Fruit fly (Drosophila melanogaster) whole organism, prepupa: Measurements from ENCODE around the gene Cyt-c-p.

Source experiments
- Blimp-1 ChIP-seq: fragments of 200-800 bp; sonication (Bioruptor generic); optimal IDR thresholded peaks from 3 replicates; lab custom pipeline; 2017; ENCODE audit warnings: missing biosample characterization, missing genetic modification characterization, mild to moderate bottlenecking, moderate library complexity, missing genetic modification reagents
- CG10631 ChIP-seq: fragments of 200-800 bp; sonication (Bioruptor generic); optimal IDR thresholded peaks from 2 replicates; lab custom pipeline; 2016; ENCODE audit warnings: missing biosample characterization, missing genetic modification characterization
- CG10669 ChIP-seq: fragments of 200-800 bp; sonication (Bioruptor generic); optimal IDR thresholded peaks from 3 replicates; lab custom pipeline; 2018; ENCODE audit warnings: missing biosample characterization, mild to moderate bottlenecking, missing genetic modification characterization, moderate library complexity
- CG11294 ChIP-seq: fragments of 200-800 bp; sonication (Bioruptor generic); IDR thresholded peaks from 2 replicates; pipeline ENCODE4 v1.3.6; 2022; ENCODE audit warnings: missing biosample characterization, missing genetic modification characterization
- CG11762 ChIP-seq: fragments of 200-800 bp; sonication (Bioruptor generic); optimal IDR thresholded peaks from 3 replicates; lab custom pipeline; 2016; ENCODE audit warnings: missing biosample characterization, missing genetic modification characterization; ENCODE audit not compliant: insufficient read depth
- CG11902 ChIP-seq: fragments of 200-800 bp; sonication (Bioruptor generic); optimal IDR thresholded peaks from 3 replicates; lab custom pipeline; 2016; ENCODE audit warnings: missing biosample characterization, missing genetic modification characterization
- CG15336 ChIP-seq: fragments of 200-800 bp; sonication (Bioruptor generic); IDR thresholded peaks from 2 replicates; pipeline ENCODE4 v1.3.6; 2022; ENCODE audit warnings: missing biosample characterization, missing genetic modification characterization
- CG1621 ChIP-seq: fragments of 200-800 bp; sonication (Bioruptor generic); optimal IDR thresholded peaks from 3 replicates; lab custom pipeline; 2018; ENCODE audit warnings: missing biosample characterization, mild to moderate bottlenecking, missing genetic modification characterization
- CG16779 ChIP-seq: fragments of 200-800 bp; sonication (Bioruptor generic); optimal IDR thresholded peaks from 3 replicates; lab custom pipeline; 2017; ENCODE audit warnings: missing biosample characterization, mild to moderate bottlenecking, missing genetic modification characterization
- CG31627 ChIP-seq: fragments of 200-800 bp; sonication (Bioruptor generic); optimal IDR thresholded peaks from 3 replicates; lab custom pipeline; 2016; ENCODE audit warnings: missing biosample characterization, missing genetic modification characterization
- CG32006 ChIP-seq: fragments of 200-800 bp; sonication (Bioruptor generic); optimal IDR thresholded peaks from 3 replicates; lab custom pipeline; 2017; ENCODE audit warnings: missing biosample characterization, mild to moderate bottlenecking, missing genetic modification characterization
- CG34406 ChIP-seq: fragments of 200-800 bp; sonication (Bioruptor generic); optimal IDR thresholded peaks from 3 replicates; lab custom pipeline; 2016; ENCODE audit warnings: missing biosample characterization, missing genetic modification characterization
- CG3919 ChIP-seq: fragments of 200-800 bp; sonication (Bioruptor generic); optimal IDR thresholded peaks from 3 replicates; lab custom pipeline; 2016; ENCODE audit warnings: missing biosample characterization, missing genetic modification characterization
- CG4318 ChIP-seq: fragments of 200-800 bp; sonication (Bioruptor generic); optimal IDR thresholded peaks from 3 replicates; lab custom pipeline; 2017; ENCODE audit warnings: missing biosample characterization, mild to moderate bottlenecking, missing genetic modification characterization
- CG6163 ChIP-seq: fragments of 200-800 bp; sonication (Bioruptor generic); IDR thresholded peaks from 3 replicates; pipeline ENCODE4 v1.3.6; 2022; ENCODE audit warnings: missing biosample characterization, missing genetic modification characterization
- CG6276 ChIP-seq: fragments of 200-800 bp; sonication (Bioruptor generic); optimal IDR thresholded peaks from 2 replicates; lab custom pipeline; 2017; ENCODE audit warnings: missing biosample characterization, mild to moderate bottlenecking, missing genetic modification characterization
- CG6792 ChIP-seq: fragments of 200-800 bp; sonication (Bioruptor generic); optimal IDR thresholded peaks from 3 replicates; lab custom pipeline; 2016; ENCODE audit warnings: missing biosample characterization, missing genetic modification characterization
- CG6854 ChIP-seq: fragments of 200-800 bp; sonication (Bioruptor generic); optimal IDR thresholded peaks from 2 replicates; lab custom pipeline; 2017; ENCODE audit warnings: missing biosample characterization, mild to moderate bottlenecking, missing genetic modification characterization
- CG8119 ChIP-seq: fragments of 200-800 bp; sonication (Bioruptor generic); IDR thresholded peaks from 3 replicates; pipeline ENCODE4 v1.3.6; 2022; ENCODE audit warnings: missing biosample characterization, missing genetic modification characterization
- CG8319 ChIP-seq: fragments of 200-800 bp; sonication (Bioruptor generic); optimal IDR thresholded peaks from 3 replicates; lab custom pipeline; 2016; ENCODE audit warnings: missing biosample characterization, missing genetic modification characterization
- CG8632 ChIP-seq: fragments of 200-800 bp; sonication (Bioruptor generic); optimal IDR thresholded peaks from 3 replicates; lab custom pipeline; 2016; ENCODE audit warnings: missing biosample characterization, missing genetic modification characterization
- CG9139 ChIP-seq: fragments of 200-800 bp; sonication (Bioruptor generic); optimal IDR thresholded peaks from 3 replicates; lab custom pipeline; 2017; ENCODE audit warnings: missing biosample characterization, mild to moderate bottlenecking, missing genetic modification characterization
- Eip75B ChIP-seq: fragments of 200-800 bp; sonication (Bioruptor generic); optimal IDR thresholded peaks from 3 replicates; lab custom pipeline; 2016; ENCODE audit warnings: missing biosample characterization, missing genetic modification characterization
- Eip78C ChIP-seq: fragments of 200-800 bp; sonication (Bioruptor generic); peaks from one replicate; lab custom pipeline; 2016; ENCODE audit warnings: missing biosample characterization, missing genetic modification characterization
- Eip93F ChIP-seq: fragments of 200-800 bp; sonication (Bioruptor generic); optimal IDR thresholded peaks from 2 replicates; lab custom pipeline; 2016; ENCODE audit warnings: missing biosample characterization, mild to moderate bottlenecking, missing genetic modification characterization
- Ets21C ChIP-seq: fragments of 200-800 bp; sonication (Bioruptor generic); optimal IDR thresholded peaks from 3 replicates; lab custom pipeline; 2016; ENCODE audit warnings: missing biosample characterization, missing genetic modification characterization
- Ets96B ChIP-seq: fragments of 200-800 bp; optimal IDR thresholded peaks from 2 replicates; lab custom pipeline; 2019; ENCODE audit warnings: missing biosample characterization, mild to moderate bottlenecking, missing genetic modification characterization, moderate library complexity
- Gug ChIP-seq: fragments of 200-800 bp; sonication (Bioruptor generic); IDR thresholded peaks from 2 replicates; pipeline ENCODE4 v1.3.6; 2022; ENCODE audit warnings: missing biosample characterization, missing genetic modification characterization
- Hr38 ChIP-seq: sonication (Bioruptor generic); optimal IDR thresholded peaks from 2 replicates; lab custom pipeline; 2016; ENCODE audit warnings: missing biosample characterization, missing genetic modification characterization
- Hr4 ChIP-seq: fragments of 200-800 bp; sonication (Bioruptor generic); optimal IDR thresholded peaks from 3 replicates; lab custom pipeline; 2016; ENCODE audit warnings: missing biosample characterization, missing genetic modification characterization
- Lpt ChIP-seq: fragments of 200-800 bp; sonication (Bioruptor generic); optimal IDR thresholded peaks from 3 replicates; lab custom pipeline; 2016; ENCODE audit warnings: missing biosample characterization, missing genetic modification characterization
- Met ChIP-seq: fragments of 200-800 bp; sonication (Bioruptor generic); optimal IDR thresholded peaks from 3 replicates; lab custom pipeline; 2016; ENCODE audit warnings: missing biosample characterization, missing genetic modification characterization
- Smox ChIP-seq: fragments of 200-800 bp; sonication (Bioruptor generic); optimal IDR thresholded peaks from 3 replicates; lab custom pipeline; 2016; ENCODE audit warnings: missing biosample characterization, missing genetic modification characterization
- Sox102F ChIP-seq: fragments of 200-800 bp; sonication (Bioruptor generic); optimal IDR thresholded peaks from 2 replicates; lab custom pipeline; 2016; ENCODE audit warnings: missing biosample characterization, mild to moderate bottlenecking, missing genetic modification characterization
- Sox15 ChIP-seq: fragments of 200-800 bp; sonication (Bioruptor generic); optimal IDR thresholded peaks from 3 replicates; lab custom pipeline; 2016; ENCODE audit warnings: missing biosample characterization, missing genetic modification characterization
- achi ChIP-seq: fragments of 200-800 bp; sonication (Bioruptor generic); optimal IDR thresholded peaks from 3 replicates; lab custom pipeline; 2016; ENCODE audit warnings: missing biosample characterization, missing genetic modification characterization
- acj6 ChIP-seq: fragments of 200-800 bp; sonication (Bioruptor generic); optimal IDR thresholded peaks from 3 replicates; lab custom pipeline; 2016; ENCODE audit warnings: missing biosample characterization, missing genetic modification characterization
- cyc ChIP-seq: fragments of 200-800 bp; sonication (Bioruptor generic); optimal IDR thresholded peaks from 3 replicates; lab custom pipeline; 2016; ENCODE audit warnings: missing biosample characterization, missing genetic modification characterization
- dac ChIP-seq: fragments of 200-800 bp; sonication (Bioruptor generic); optimal IDR thresholded peaks from 2 replicates; lab custom pipeline; 2017; ENCODE audit warnings: missing biosample characterization, mild to moderate bottlenecking, missing genetic modification characterization
- dsx ChIP-seq: fragments of 200-800 bp; optimal IDR thresholded peaks from 3 replicates; lab custom pipeline; 2019; ENCODE audit warnings: missing biosample characterization, mild to moderate bottlenecking, missing genetic modification characterization, moderate library complexity; ENCODE audit not compliant: poor library complexity, severe bottlenecking
- eg ChIP-seq: fragments of 200-800 bp; sonication (Bioruptor generic); IDR thresholded peaks from 3 replicates; pipeline ENCODE4 v1.3.6; 2022; ENCODE audit warnings: missing biosample characterization, missing genetic modification characterization
- esn ChIP-seq: fragments of 200-800 bp; sonication (Bioruptor generic); optimal IDR thresholded peaks from 2 replicates; lab custom pipeline; 2016; ENCODE audit warnings: missing biosample characterization, mild to moderate bottlenecking, missing genetic modification characterization, moderate library complexity
- fd59A ChIP-seq: fragments of 200-800 bp; sonication (Bioruptor generic); optimal IDR thresholded peaks from 2 replicates; lab custom pipeline; 2017; ENCODE audit warnings: missing biosample characterization, mild to moderate bottlenecking, missing genetic modification characterization, missing genetic modification reagents
- fd85E ChIP-seq: fragments of 200-800 bp; sonication (Bioruptor generic); optimal IDR thresholded peaks from 3 replicates; lab custom pipeline; 2016; ENCODE audit warnings: missing biosample characterization, missing genetic modification characterization
- fkh ChIP-seq: fragments of 200-800 bp; sonication (Bioruptor generic); optimal IDR thresholded peaks from 3 replicates; lab custom pipeline; 2017; ENCODE audit warnings: missing biosample characterization, mild to moderate bottlenecking, missing genetic modification characterization, moderate library complexity
- net ChIP-seq: fragments of 200-800 bp; sonication (Bioruptor generic); optimal IDR thresholded peaks from 3 replicates; lab custom pipeline; 2016; ENCODE audit warnings: missing biosample characterization, missing genetic modification characterization
- spab ChIP-seq: fragments of 200-800 bp; sonication (Bioruptor generic); optimal IDR thresholded peaks from 2 replicates; lab custom pipeline; 2017; ENCODE audit warnings: missing biosample characterization, mild to moderate bottlenecking, missing genetic modification characterization, missing genetic modification reagents
- ss ChIP-seq, 2 experiments: fragments of 200-800 bp; sonication (Bioruptor generic); optimal IDR thresholded peaks; 2 replicates in 1 of 2; 3 replicates in 1 of 2; lab custom pipeline; 2017 to 2018; ENCODE audit warnings: mild to moderate bottlenecking in 2 of 2, missing biosample characterization in 2 of 2, missing genetic modification characterization in 2 of 2, moderate library complexity in 1 of 2
- svp ChIP-seq: fragments of 200-800 bp; sonication (Bioruptor generic); peaks from one replicate; lab custom pipeline; 2016; ENCODE audit warnings: missing biosample characterization, missing genetic modification characterization
- topi ChIP-seq: fragments of 200-800 bp; sonication (Bioruptor generic); optimal IDR thresholded peaks from 3 replicates; lab custom pipeline; 2016; ENCODE audit warnings: missing biosample characterization, missing genetic modification characterization
- vri ChIP-seq: fragments of 200-800 bp; sonication (Bioruptor generic); optimal IDR thresholded peaks from 3 replicates; lab custom pipeline; 2016; ENCODE audit warnings: missing biosample characterization, mild to moderate bottlenecking, missing genetic modification characterization

The Cyt-c-p gene

DNA sequence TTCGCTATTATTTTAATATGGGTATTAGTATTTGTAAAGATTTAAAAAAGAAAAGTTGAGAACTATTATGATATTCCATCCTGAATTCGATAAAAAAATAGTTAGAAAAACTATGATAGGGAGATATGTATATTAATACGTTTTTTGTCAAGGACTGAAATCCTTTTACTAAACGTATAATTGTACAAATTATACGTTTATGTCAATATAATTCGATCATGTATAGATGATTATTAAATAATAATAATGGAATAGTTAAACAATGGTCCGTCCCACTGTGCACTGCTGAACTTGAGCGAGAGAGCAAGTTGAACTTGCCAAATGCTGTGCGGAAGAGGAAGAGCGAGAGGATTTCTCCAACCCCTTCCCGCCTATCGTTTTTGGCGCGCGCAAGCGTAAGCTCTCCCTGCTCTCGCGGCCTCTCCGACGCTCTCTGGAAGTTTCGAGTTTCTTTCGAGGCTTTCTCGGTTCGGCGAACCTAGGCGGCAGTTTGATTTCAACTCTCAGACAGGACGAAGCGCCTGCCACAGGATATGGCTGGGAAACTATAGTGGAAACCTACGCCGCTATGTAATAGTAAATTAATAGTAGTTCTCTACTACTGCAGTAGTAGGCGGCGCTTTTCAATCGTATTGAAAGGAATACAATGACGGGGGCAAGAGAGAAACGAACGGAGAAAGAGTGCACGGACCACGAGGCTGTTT lies 34.7 kb upstream of the Cyt-c-p start:
- TF ChIP-seq fd59A (GFP tag; lab: Kevin White, UChicago) (peak; percentile 68), fkh (no peak), Blimp-1 (GFP tag; lab: Kevin White, UChicago) (no peak), CG6792 (peak; percentile 82), Hr38 (GFP tag; lab: Kevin White, UChicago) (no peak), CG4318 (GFP tag; lab: Kevin White, UChicago) (peak; percentile 66), CG11294 (GFP tag; lab: Robert Waterston, UW) (peak; percentile 49), CG6276 (GFP tag; lab: Kevin White, UChicago) (peak; percentile 79), Sox15 (GFP tag; lab: Kevin White, UChicago) (peak; percentile 65), CG6854 (GFP tag; lab: Kevin White, UChicago) (peak; percentile 9), CG10669 (peak; percentile 60), achi (GFP tag; lab: Kevin White, UChicago) (peak; percentile 85), Lpt (GFP tag; lab: Kevin White, UChicago) (peak; percentile 83), spab (GFP tag; lab: Kevin White, UChicago) (peak; percentile 76), CG11902 (GFP tag; lab: Kevin White, UChicago) (peak; percentile 27), acj6 (peak; percentile 85), CG16779 (peak; percentile 73), Smox (GFP tag; lab: Kevin White, UChicago) (peak; percentile 61), vri (GFP tag; lab: Kevin White, UChicago) (peak; percentile 0), CG8319 (GFP tag; lab: Kevin White, UChicago) (peak; percentile 49), eg (GFP tag; lab: Robert Waterston, UW) (peak; percentile 66), dac (GFP tag; lab: Kevin White, UChicago) (no peak), CG32006 (GFP tag; lab: Kevin White, UChicago) (peak; percentile 87), CG34406 (GFP tag; lab: Kevin White, UChicago) (peak; percentile 83), Ets21C (GFP tag; lab: Kevin White, UChicago) (no peak), cyc (GFP tag; lab: Kevin White, UChicago) (peak; percentile 7), CG15336 (GFP tag; lab: Robert Waterston, UW) (peak; percentile 63), dsx (GFP tag; lab: Kevin White, UChicago) (peak; percentile 81), fd85E (peak; percentile 29), topi (GFP tag; lab: Kevin White, UChicago) (no peak), Eip78C (GFP tag; lab: Kevin White, UChicago) (peak; percentile 93), Ets96B (tag; lab: Kevin White, UChicago) (peak; percentile 85), CG1621 (tag; lab: Kevin White, UChicago) (peak; percentile 5), CG8119 (GFP tag; lab: Robert Waterston, UW) (peak; percentile 71; the same call in 2 of the 3 replicates), CG31627 (GFP tag; lab: Kevin White, UChicago) (no peak), svp (GFP tag; lab: Kevin White, UChicago) (peak; percentile 79), CG3919 (peak; percentile 81), CG8632 (GFP tag; lab: Kevin White, UChicago) (peak; percentile 87), CG10631 (GFP tag; lab: Kevin White, UChicago) (peak; percentile 86), CG6163 (GFP tag; lab: Robert Waterston, UW) (peak; percentile 54), Gug (GFP tag; lab: Robert Waterston, UW) (peak; percentile 43; the same call in 1 of the 2 replicates), Eip75B (GFP tag; lab: Kevin White, UChicago) (peak; percentile 42), Met (GFP tag; lab: Kevin White, UChicago) (peak; percentile 75), CG11762 (GFP tag; lab: Kevin White, UChicago) (peak; percentile 78), esn (GFP tag; lab: Kevin White, UChicago) (peak; percentile 74), net (GFP tag; lab: Kevin White, UChicago) (peak; percentile 85), CG9139 (peak; percentile 48), ss (GFP tag; optimal IDR thresholded peaks at IDR 0.05; lab: Kevin White, UChicago) (peak; percentile 79 to 83), Sox102F (GFP tag; lab: Kevin White, UChicago) (no peak), Eip93F (GFP tag; lab: Kevin White, UChicago) (no peak), Hr4 (GFP tag; lab: Kevin White, UChicago) (peak; percentile 70)
